Worm (Caenorhabditis elegans) whole organism, L2 larva: Measurements from ENCODE around the gene cyp-13A1.

Experiments used
- C34F6.9 ChIP-seq: fragments of 150-350 bp; optimal IDR thresholded peaks from 2 replicates; lab custom pipeline; 2014; ENCODE audit warnings: missing biosample characterization, missing genetic modification characterization
- F13H6.1 ChIP-seq: sonication (generic microtip); optimal IDR thresholded peaks from 2 replicates; lab custom pipeline; 2016; ENCODE audit warnings: missing genetic modification characterization, missing compliant biosample characterization
- R02D3.7 ChIP-seq: fragments of 150-350 bp; optimal IDR thresholded peaks from 2 replicates; lab custom pipeline; 2014; ENCODE audit warnings: missing biosample characterization, missing genetic modification characterization
- Y55F3AM.14 ChIP-seq: fragments of 200-800 bp; sonication (Bioruptor generic); optimal IDR thresholded peaks from 2 replicates; lab custom pipeline; 2018; ENCODE audit warnings: mild to moderate bottlenecking, missing genetic modification characterization, missing compliant biosample characterization
- ZK546.5 ChIP-seq: sonication (generic microtip); optimal IDR thresholded peaks from 2 replicates; lab custom pipeline; 2017; ENCODE audit warnings: missing biosample characterization, missing genetic modification characterization
- alr-1 ChIP-seq: fragments of 150-350 bp; optimal IDR thresholded peaks from 2 replicates; lab custom pipeline; 2014; ENCODE audit warnings: missing biosample characterization, missing genetic modification characterization
- aly-2 ChIP-seq: fragments of 150-350 bp; optimal IDR thresholded peaks from 2 replicates; lab custom pipeline; 2014; ENCODE audit warnings: missing biosample characterization, missing genetic modification characterization
- ama-1 ChIP-seq: fragments of 150-350 bp; optimal IDR thresholded peaks from 2 replicates; lab custom pipeline; 2018; ENCODE audit warnings: inconsistent platforms
- blmp-1 ChIP-seq: sonication (generic microtip); optimal IDR thresholded peaks from 2 replicates; lab custom pipeline; 2017; ENCODE audit warnings: missing genetic modification characterization, mild to moderate bottlenecking, missing compliant biosample characterization, antibody characterized with exemption, moderate library complexity; ENCODE audit not compliant: insufficient read depth
- ceh-16 ChIP-seq: fragments of 150-350 bp; optimal IDR thresholded peaks from 2 replicates; lab custom pipeline; 2014; ENCODE audit warnings: missing biosample characterization, missing genetic modification characterization
- crh-2 ChIP-seq: sonication (generic microtip); optimal IDR thresholded peaks from 2 replicates; lab custom pipeline; 2017; ENCODE audit warnings: missing biosample characterization, missing genetic modification characterization
- egl-27 ChIP-seq: sonication (generic microtip); optimal IDR thresholded peaks from 3 replicates; lab custom pipeline; 2017; ENCODE audit warnings: missing biosample characterization, missing genetic modification reagents, missing genetic modification characterization
- elt-3 ChIP-seq: sonication (generic microtip); optimal IDR thresholded peaks from 2 replicates; lab custom pipeline; 2017; ENCODE audit warnings: missing biosample characterization, missing genetic modification characterization
- fos-1 ChIP-seq: fragments of 150-350 bp; optimal IDR thresholded peaks from 2 replicates; lab custom pipeline; 2014; ENCODE audit warnings: missing biosample characterization, missing genetic modification characterization
- gmeb-1 ChIP-seq: fragments of 150-350 bp; optimal IDR thresholded peaks from 2 replicates; lab custom pipeline; 2014; ENCODE audit warnings: missing biosample characterization, missing genetic modification characterization
- lin-11 ChIP-seq: fragments of 150-350 bp; sonication (generic microtip); optimal IDR thresholded peaks from 2 replicates; lab custom pipeline; 2014; ENCODE audit warnings: missing biosample characterization, missing genetic modification characterization, inconsistent platforms, mixed read lengths
- lin-13 ChIP-seq: fragments of 150-350 bp; optimal IDR thresholded peaks from 2 replicates; lab custom pipeline; 2014; ENCODE audit warnings: missing biosample characterization, missing genetic modification reagents, missing genetic modification characterization
- lsy-2 ChIP-seq, 2 experiments: fragments of 150-350 bp in 1 of 2; sonication (generic microtip) in 1 of 2; optimal IDR thresholded peaks; 2 replicates each; lab custom pipeline; 2014 to 2017; ENCODE audit warnings: missing biosample characterization in 2 of 2, missing genetic modification characterization in 2 of 2
- mab-5 ChIP-seq: fragments of 150-350 bp; optimal IDR thresholded peaks from 2 replicates; lab custom pipeline; 2014; ENCODE audit warnings: missing biosample characterization, missing genetic modification characterization
- mbf-1 ChIP-seq: sonication (generic microtip); optimal IDR thresholded peaks from 2 replicates; lab custom pipeline; 2017; ENCODE audit warnings: missing biosample characterization, missing genetic modification characterization
- mdl-1 ChIP-seq, 2 experiments: fragments of 150-350 bp in 1 of 2; sonication (generic microtip) in 1 of 2; optimal IDR thresholded peaks; 2 replicates each; lab custom pipeline; 2017; ENCODE audit warnings: missing biosample characterization in 2 of 2, missing genetic modification characterization in 2 of 2
- nhr-10 ChIP-seq: sonication (generic microtip); optimal IDR thresholded peaks from 2 replicates; lab custom pipeline; 2017; ENCODE audit warnings: missing biosample characterization, missing genetic modification characterization
- nhr-129 ChIP-seq: fragments of 150-350 bp; optimal IDR thresholded peaks from 2 replicates; lab custom pipeline; 2014; ENCODE audit warnings: missing biosample characterization, missing genetic modification characterization
- nhr-21 ChIP-seq: fragments of 150-350 bp; optimal IDR thresholded peaks from 2 replicates; lab custom pipeline; 2014; ENCODE audit warnings: missing biosample characterization, missing genetic modification characterization
- nhr-23 ChIP-seq: fragments of 150-350 bp; optimal IDR thresholded peaks from 2 replicates; lab custom pipeline; 2014; ENCODE audit warnings: missing biosample characterization, missing genetic modification reagents, missing genetic modification characterization
- nhr-237 ChIP-seq: fragments of 150-350 bp; optimal IDR thresholded peaks from 2 replicates; lab custom pipeline; 2014; ENCODE audit warnings: missing biosample characterization, missing genetic modification characterization
- nhr-25 ChIP-seq: fragments of 150-350 bp; sonication (generic microtip); optimal IDR thresholded peaks from 3 replicates; lab custom pipeline; 2014; ENCODE audit warnings: missing biosample characterization, missing genetic modification characterization
- nhr-77 ChIP-seq: fragments of 150-350 bp; optimal IDR thresholded peaks from 2 replicates; lab custom pipeline; 2014; ENCODE audit warnings: missing biosample characterization, missing genetic modification characterization
- peb-1 ChIP-seq: fragments of 150-350 bp; optimal IDR thresholded peaks from 2 replicates; lab custom pipeline; 2014; ENCODE audit warnings: missing biosample characterization, missing genetic modification characterization
- sem-4 ChIP-seq: fragments of 150-350 bp; optimal IDR thresholded peaks from 2 replicates; lab custom pipeline; 2014; ENCODE audit warnings: missing biosample characterization, missing genetic modification reagents, missing genetic modification characterization
- skn-1 ChIP-seq: sonication (generic microtip); optimal IDR thresholded peaks from 2 replicates; lab custom pipeline; 2017; ENCODE audit warnings: missing biosample characterization, missing genetic modification characterization
- sma-3 ChIP-seq: sonication (generic microtip); optimal IDR thresholded peaks from 2 replicates; lab custom pipeline; 2016; ENCODE audit warnings: missing genetic modification reagents, missing genetic modification characterization, missing compliant biosample characterization
- sma-9 ChIP-seq, 2 experiments: fragments of 150-350 bp in 1 of 2; sonication (generic microtip) in 1 of 2; optimal IDR thresholded peaks; 2 replicates each; lab custom pipeline; 2014 to 2016; ENCODE audit warnings: missing genetic modification characterization in 2 of 2, mild to moderate bottlenecking in 1 of 2, missing biosample characterization in 1 of 2, missing compliant biosample characterization in 1 of 2, missing genetic modification reagents in 1 of 2, moderate library complexity in 1 of 2
- snpc-4 ChIP-seq: fragments of 150-350 bp; optimal IDR thresholded peaks from 2 replicates; lab custom pipeline; 2014; ENCODE audit warnings: missing biosample characterization, missing genetic modification characterization
- unc-39 ChIP-seq: fragments of 150-350 bp; optimal IDR thresholded peaks from 2 replicates; lab custom pipeline; 2014; ENCODE audit warnings: missing biosample characterization, missing genetic modification characterization
- unc-55 ChIP-seq: fragments of 150-350 bp; sonication (generic microtip); optimal IDR thresholded peaks from 3 replicates; lab custom pipeline; 2014; ENCODE audit warnings: missing biosample characterization, missing genetic modification reagents, missing genetic modification characterization
- zag-1 ChIP-seq: fragments of 150-350 bp; optimal IDR thresholded peaks from 2 replicates; lab custom pipeline; 2014; ENCODE audit warnings: missing biosample characterization, missing genetic modification characterization
- ztf-1 ChIP-seq: fragments of 200-800 bp; sonication (Bioruptor generic); conservative IDR thresholded peaks from 2 replicates; pipeline ENCODE4 v1.3.6; 2022; ENCODE audit warnings: missing genetic modification characterization, missing compliant biosample characterization
- ztf-4 ChIP-seq: fragments of 150-350 bp; optimal IDR thresholded peaks from 2 replicates; lab custom pipeline; 2014; ENCODE audit warnings: missing biosample characterization, missing genetic modification characterization

Gene cyp-13A1

ce11 chrII:9787395-9788152 is 5.8 kb upstream of the cyp-13A1 start, which contains the start of gene cyp-13A2 (continued):
- no peak for TF ChIP-seq ztf-4

ce11 chrII:9786215-9786614 is 4.4 kb upstream of the cyp-13A1 start:
- TF ChIP-seq lsy-2 (tag; optimal IDR thresholded peaks at IDR 0.05; lab: Kevin White, UChicago) (peak in 1 of 2 experiments; percentile 7), ztf-1 (no peak), nhr-237 (tag; lab: Kevin White, UChicago) (no peak), mbf-1 (tag; lab: Kevin White, UChicago) (no peak), skn-1 (tag; lab: Kevin White, UChicago) (no peak), sma-9 (GFP tag; optimal IDR thresholded peaks at IDR 0.05; lab: Kevin White, UChicago) (peak; percentile 36), sma-9 (tag; optimal IDR thresholded peaks at IDR 0.05; lab: Kevin White, UChicago) (no peak), nhr-21 (tag; lab: Kevin White, UChicago) (peak; percentile 1), sma-3 (no peak), blmp-1 (tag; lab: Kevin White, UChicago) (no peak)

ce11 chrII:9782337-9782736 is 540 bp upstream of the cyp-13A1 start, which contains the start of gene T10B9.14:
Gene T10B9.14, minus strand, starts transcription at chrII:9782437.
- TF ChIP-seq nhr-77 (tag; lab: Kevin White, UChicago) (no peak), mab-5 (no peak), crh-2 (no peak), mdl-1 (tag; optimal IDR thresholded peaks at IDR 0.05; lab: Kevin White, UChicago) (no peak), elt-3 (no peak), nhr-23 (tag; lab: Kevin White, UChicago) (no peak), fos-1 (tag; lab: Kevin White, UChicago) (no peak), sma-9 (GFP tag; optimal IDR thresholded peaks at IDR 0.05; lab: Kevin White, UChicago) (no peak), sma-9 (tag; optimal IDR thresholded peaks at IDR 0.05; lab: Kevin White, UChicago) (no peak), F13H6.1 (tag; lab: Kevin White, UChicago) (no peak), nhr-25 (no peak), ceh-16 (tag; lab: Kevin White, UChicago) (no peak), zag-1 (tag; lab: Kevin White, UChicago) (no peak), lin-11 (tag; lab: Kevin White, UChicago) (no peak), ztf-4 (no peak), nhr-10 (tag; lab: Kevin White, UChicago) (no peak), snpc-4 (no peak), egl-27 (tag; lab: Kevin White, UChicago) (no peak), ama-1 (lab: Kevin White, UChicago) (no peak), C34F6.9 (tag; lab: Kevin White, UChicago) (no peak)

- no peak for TF ChIP-seq nhr-77 (tag; lab: Kevin White, UChicago)
- TF ChIP-seq aly-2 = no peak
- TF ChIP-seq alr-1 (tag; lab: Kevin White, UChicago) = no peak
Observed at ce11 chrII:9778495-9778894, 3.3 kb downstream of the cyp-13A1 start.

DNA sequence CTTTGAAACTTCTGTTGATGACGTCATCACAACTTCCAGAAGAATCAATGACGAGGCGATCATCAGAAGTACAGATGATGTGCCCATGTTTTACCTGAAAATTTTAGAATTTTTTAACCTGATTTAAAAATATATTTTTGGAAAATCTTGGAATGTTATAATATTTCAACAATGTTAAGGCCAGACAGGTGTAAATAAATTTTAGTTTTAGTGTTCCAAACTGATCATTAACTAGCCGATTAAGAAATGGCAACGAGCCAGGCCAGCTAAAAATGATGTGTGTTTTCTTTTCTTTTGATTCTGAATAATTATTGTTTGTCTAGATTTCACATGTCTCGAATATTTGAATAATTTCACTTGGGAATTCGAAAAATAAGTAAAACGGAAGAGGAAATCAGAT is 6.0 kb downstream of the cyp-13A1 start, which contains the start of gene T10B9.9:
Gene T10B9.9, minus strand, starts transcription at position 101 of the 400 bp plus-strand sequence.
- no peak for TF ChIP-seq mdl-1 (tag; optimal IDR thresholded peaks at IDR 0.05; lab: Kevin White, UChicago)
- no peak for TF ChIP-seq snpc-4

ce11 chrII:9774653-9775052 is 7.1 kb downstream of the cyp-13A1 start:
- TF ChIP-seq sma-3 = peak; percentile 82
- TF ChIP-seq C34F6.9 (tag; lab: Kevin White, UChicago) = peak; percentile 4
- TF ChIP-seq peb-1 (tag; lab: Kevin White, UChicago) = no peak
- peak; percentile 49 for TF ChIP-seq F13H6.1 (tag; lab: Kevin White, UChicago)
- no peak for TF ChIP-seq nhr-23 (tag; lab: Kevin White, UChicago)
- TF ChIP-seq egl-27 (tag; lab: Kevin White, UChicago) = no peak
- TF ChIP-seq mab-5 = peak; percentile 27
- no peak for TF ChIP-seq elt-3
- peak; percentile 60 for TF ChIP-seq Y55F3AM.14
- TF ChIP-seq nhr-129 (tag; lab: Kevin White, UChicago) = peak; percentile 43
- TF ChIP-seq gmeb-1 (tag; lab: Kevin White, UChicago) = peak; percentile 45
- peak; percentile 41 for TF ChIP-seq unc-55
- peak; percentile 59 for TF ChIP-seq crh-2
- peak; percentile 29 for TF ChIP-seq snpc-4
- TF ChIP-seq nhr-25 = peak; percentile 6
- TF ChIP-seq R02D3.7 (tag; lab: Kevin White, UChicago) = peak; percentile 3
- TF ChIP-seq sem-4 (tag; lab: Kevin White, UChicago) = peak; percentile 47
- TF ChIP-seq lin-13 (GFP tag; lab: Kevin White, UChicago) = peak; percentile 52
- no peak for TF ChIP-seq unc-39 (tag; lab: Kevin White, UChicago)
- peak; percentile 67 for TF ChIP-seq nhr-21 (tag; lab: Kevin White, UChicago)
- peak; percentile 76 for TF ChIP-seq lin-11 (tag; lab: Kevin White, UChicago)
- TF ChIP-seq nhr-237 (tag; lab: Kevin White, UChicago) = no peak
- peak; percentile 52 for TF ChIP-seq fos-1 (tag; lab: Kevin White, UChicago)
- TF ChIP-seq sma-9 (GFP tag; optimal IDR thresholded peaks at IDR 0.05; lab: Kevin White, UChicago) = peak; percentile 74
- TF ChIP-seq sma-9 (tag; optimal IDR thresholded peaks at IDR 0.05; lab: Kevin White, UChicago) = no peak
- no peak for TF ChIP-seq ZK546.5 (tag; lab: Kevin White, UChicago)
- peak; percentile 32 to 43 for TF ChIP-seq lsy-2 (tag; optimal IDR thresholded peaks at IDR 0.05; lab: Kevin White, UChicago)
